Fruit fly (Drosophila melanogaster) whole organism, embryonic: Measurements from ENCODE around the gene CG34183.

Experiments used
- Ada2b ChIP-seq: fragments of 200-800 bp; sonication (Bioruptor generic); IDR thresholded peaks from 2 replicates; pipeline ENCODE4 v1.3.6; 2022; ENCODE audit warnings: missing biosample characterization, missing genetic modification characterization
- Aef1 ChIP-seq: fragments of 200-800 bp; sonication (Bioruptor generic); IDR thresholded peaks from 3 replicates; pipeline ENCODE4 v1.3.6; 2022; ENCODE audit warnings: missing biosample characterization, missing genetic modification characterization
- Antp ChIP-seq: fragments of 200-800 bp; sonication (Bioruptor generic); optimal IDR thresholded peaks from 3 replicates; lab custom pipeline; 2016; ENCODE audit warnings: missing biosample characterization, missing genetic modification characterization
- Atf-2 ChIP-seq: fragments of 200-800 bp; sonication (Bioruptor generic); optimal IDR thresholded peaks from 2 replicates; lab custom pipeline; 2016; ENCODE audit warnings: missing biosample characterization, missing genetic modification characterization
- B-H1 ChIP-seq: fragments of 200-800 bp; sonication (Bioruptor generic); IDR thresholded peaks from 3 replicates; pipeline ENCODE4 v1.3.6; 2022; ENCODE audit warnings: missing biosample characterization, missing genetic modification characterization
- CG10366 ChIP-seq: fragments of 200-800 bp; sonication (Bioruptor generic); IDR thresholded peaks from 2 replicates; pipeline ENCODE4 v1.3.6; 2022; ENCODE audit warnings: missing biosample characterization, missing genetic modification characterization
- CG11504 ChIP-seq: fragments of 200-800 bp; sonication (Bioruptor generic); optimal IDR thresholded peaks from 3 replicates; lab custom pipeline; 2019; ENCODE audit warnings: missing biosample characterization, mild to moderate bottlenecking, missing genetic modification characterization, moderate library complexity
- CG12299 ChIP-seq: fragments of 200-800 bp; sonication (Bioruptor generic); optimal IDR thresholded peaks from 2 replicates; lab custom pipeline; 2018; ENCODE audit warnings: missing biosample characterization, mild to moderate bottlenecking, missing genetic modification characterization
- CG12659 ChIP-seq: fragments of 200-800 bp; sonication (Bioruptor generic); optimal IDR thresholded peaks from 3 replicates; lab custom pipeline; 2017; ENCODE audit warnings: mild to moderate bottlenecking, missing biosample characterization, missing genetic modification reagents, missing genetic modification characterization
- CG13287 ChIP-seq: fragments of 200-800 bp; sonication (Bioruptor generic); IDR thresholded peaks from 2 replicates; pipeline ENCODE4 v1.3.6; 2022; ENCODE audit warnings: missing biosample characterization, missing genetic modification characterization; ENCODE audit not compliant: partially characterized antibody
- CG14860 ChIP-seq: fragments of 200-800 bp; sonication (Bioruptor generic); IDR thresholded peaks from 3 replicates; pipeline ENCODE4 v1.3.6; 2022; ENCODE audit warnings: missing biosample characterization, missing genetic modification characterization; ENCODE audit not compliant: partially characterized antibody
- CG15073 ChIP-seq: fragments of 200-800 bp; sonication (Bioruptor generic); optimal IDR thresholded peaks from 2 replicates; lab custom pipeline; 2016; ENCODE audit warnings: missing biosample characterization, missing genetic modification characterization
- CG4424 ChIP-seq: fragments of 200-800 bp; sonication (Bioruptor generic); optimal IDR thresholded peaks from 3 replicates; lab custom pipeline; 2016; ENCODE audit warnings: missing biosample characterization, missing genetic modification characterization
- CG4707 ChIP-seq: fragments of 200-800 bp; sonication (Bioruptor generic); optimal IDR thresholded peaks from 2 replicates; lab custom pipeline; 2018; ENCODE audit warnings: missing biosample characterization, mild to moderate bottlenecking, missing genetic modification characterization, moderate library complexity
- CG4820 ChIP-seq: fragments of 200-800 bp; sonication (Bioruptor generic); optimal IDR thresholded peaks from 3 replicates; lab custom pipeline; 2016; ENCODE audit warnings: missing biosample characterization, missing genetic modification characterization
- CG6654 ChIP-seq: fragments of 200-800 bp; sonication (Bioruptor generic); optimal IDR thresholded peaks from 2 replicates; lab custom pipeline; 2017; ENCODE audit warnings: missing biosample characterization, mild to moderate bottlenecking, missing genetic modification characterization
- CG6765 ChIP-seq: fragments of 200-800 bp; sonication (Bioruptor generic); optimal IDR thresholded peaks from 3 replicates; lab custom pipeline; 2017; ENCODE audit warnings: missing biosample characterization, mild to moderate bottlenecking, missing genetic modification characterization
- CG7745 ChIP-seq: fragments of 200-800 bp; sonication (Bioruptor generic); optimal IDR thresholded peaks from 2 replicates; lab custom pipeline; 2018; ENCODE audit warnings: missing biosample characterization, mild to moderate bottlenecking, missing genetic modification characterization, moderate library complexity
- CG8924 ChIP-seq: fragments of 200-800 bp; optimal IDR thresholded peaks from 3 replicates; lab custom pipeline; 2019; ENCODE audit warnings: missing biosample characterization, mild to moderate bottlenecking, missing genetic modification characterization, moderate library complexity
- CG9609 ChIP-seq: fragments of 200-800 bp; sonication (Bioruptor generic); optimal IDR thresholded peaks from 3 replicates; lab custom pipeline; 2016; ENCODE audit warnings: missing biosample characterization, missing genetic modification characterization
- CG9817 ChIP-seq: fragments of 200-800 bp; sonication (Bioruptor generic); optimal IDR thresholded peaks from 2 replicates; lab custom pipeline; 2018; ENCODE audit warnings: missing biosample characterization, mild to moderate bottlenecking, missing genetic modification characterization, moderate library complexity
- CG9876 ChIP-seq: fragments of 200-800 bp; sonication (Bioruptor generic); optimal IDR thresholded peaks from 2 replicates; lab custom pipeline; 2016; ENCODE audit warnings: missing biosample characterization, missing genetic modification characterization
- Dbx ChIP-seq: fragments of 200-800 bp; sonication (Bioruptor generic); IDR thresholded peaks from 3 replicates; pipeline ENCODE4 v1.3.6; 2022; ENCODE audit warnings: missing biosample characterization, missing genetic modification characterization
- Dip3 ChIP-seq: fragments of 200-800 bp; sonication (Bioruptor generic); optimal IDR thresholded peaks from 3 replicates; lab custom pipeline; 2016; ENCODE audit warnings: missing biosample characterization, missing genetic modification characterization
- Dll ChIP-seq: fragments of 200-800 bp; sonication (Bioruptor generic); IDR thresholded peaks from 4 replicates; pipeline ENCODE4 v1.3.6; 2022; ENCODE audit warnings: missing biosample characterization, missing genetic modification characterization; ENCODE audit not compliant: partially characterized antibody
- Eip74EF ChIP-seq, 2 experiments: fragments of 200-800 bp in 1 of 2; fragments of >200 bp in 1 of 2; sonication (Bioruptor generic) in 1 of 2; optimal IDR thresholded peaks; 2 replicates each; lab custom pipeline; 2017 to 2019; ENCODE audit warnings: missing biosample characterization in 2 of 2, missing genetic modification characterization in 2 of 2, mild to moderate bottlenecking in 1 of 2, moderate library complexity in 1 of 2
- GATAe ChIP-seq: fragments of 200-800 bp; sonication (Bioruptor generic); conservative IDR thresholded peaks from 2 replicates; pipeline ENCODE4 v1.3.6; 2022; ENCODE audit warnings: missing biosample characterization, missing genetic modification characterization
- HLH3B ChIP-seq: fragments of 200-800 bp; sonication (Bioruptor generic); IDR thresholded peaks from 2 replicates; pipeline ENCODE4 v1.3.6; 2022; ENCODE audit warnings: missing biosample characterization, missing genetic modification characterization
- HLH4C ChIP-seq: fragments of 200-800 bp; sonication (Bioruptor generic); IDR thresholded peaks from 3 replicates; pipeline ENCODE4 v1.3.6; 2022; ENCODE audit warnings: missing biosample characterization, missing genetic modification characterization; ENCODE audit not compliant: partially characterized antibody
- Kr ChIP-seq: fragments of 200-800 bp; sonication (Bioruptor generic); optimal IDR thresholded peaks from 2 replicates; lab custom pipeline; 2017; ENCODE audit warnings: missing biosample characterization, mild to moderate bottlenecking, missing genetic modification characterization
- Mad ChIP-seq: fragments of 200-800 bp; sonication (Bioruptor generic); optimal IDR thresholded peaks from 2 replicates; lab custom pipeline; 2016; ENCODE audit warnings: missing biosample characterization, missing genetic modification characterization
- NC2β ChIP-seq: fragments of 200-800 bp; sonication (Bioruptor generic); optimal IDR thresholded peaks from 2 replicates; lab custom pipeline; 2016; ENCODE audit warnings: missing biosample characterization, missing genetic modification characterization
- Optix ChIP-seq: fragments of 200-800 bp; sonication (Bioruptor generic); IDR thresholded peaks from 3 replicates; pipeline ENCODE4 v1.3.6; 2022; ENCODE audit warnings: missing biosample characterization, missing genetic modification characterization
- Ssrp ChIP-seq: fragments of 200-800 bp; sonication (Bioruptor generic); optimal IDR thresholded peaks from 2 replicates; lab custom pipeline; 2018; ENCODE audit warnings: missing biosample characterization, mild to moderate bottlenecking, missing genetic modification characterization, moderate library complexity
- ab ChIP-seq: fragments of 200-800 bp; sonication (Bioruptor generic); optimal IDR thresholded peaks from 2 replicates; lab custom pipeline; 2016; ENCODE audit warnings: missing biosample characterization, missing genetic modification characterization
- bowl ChIP-seq: fragments of 200-800 bp; sonication (Bioruptor generic); IDR thresholded peaks from 2 replicates; pipeline ENCODE4 v1.3.6; 2022; ENCODE audit warnings: missing biosample characterization, missing genetic modification characterization
- bsh ChIP-seq, 2 experiments: fragments of 200-800 bp; sonication (Bioruptor generic); optimal IDR thresholded peaks; 2 replicates each; lab custom pipeline; 2017 to 2018; ENCODE audit warnings: mild to moderate bottlenecking in 2 of 2, missing biosample characterization in 2 of 2, missing genetic modification characterization in 2 of 2, moderate library complexity in 1 of 2
- dimm ChIP-seq: fragments of 200-800 bp; sonication (Bioruptor generic); IDR thresholded peaks from 2 replicates; pipeline ENCODE4 v1.3.6; 2022; ENCODE audit warnings: missing biosample characterization, missing genetic modification characterization
- fd102C ChIP-seq: fragments of 200-800 bp; sonication (Bioruptor generic); optimal IDR thresholded peaks from 2 replicates; lab custom pipeline; 2018; ENCODE audit warnings: missing biosample characterization, mild to moderate bottlenecking, missing genetic modification characterization, moderate library complexity
- fru ChIP-seq: fragments of >200 bp; optimal IDR thresholded peaks from 2 replicates; lab custom pipeline; 2017
- gcm2 ChIP-seq: fragments of 200-800 bp; sonication (Bioruptor generic); optimal IDR thresholded peaks from 2 replicates; lab custom pipeline; 2016; ENCODE audit warnings: missing biosample characterization, missing genetic modification characterization
- nerfin-2 ChIP-seq: fragments of 200-800 bp; sonication (Bioruptor generic); IDR thresholded peaks from 2 replicates; pipeline ENCODE4 v1.3.6; 2022; ENCODE audit warnings: missing biosample characterization, missing genetic modification characterization; ENCODE audit not compliant: partially characterized antibody
- peb ChIP-seq: fragments of 200-800 bp; sonication (Bioruptor generic); IDR thresholded peaks from 2 replicates; pipeline ENCODE4 v1.3.6; 2022; ENCODE audit warnings: missing biosample characterization, missing genetic modification characterization
- phol ChIP-seq: fragments of 200-800 bp; sonication (Bioruptor generic); optimal IDR thresholded peaks from 3 replicates; lab custom pipeline; 2018; ENCODE audit warnings: missing biosample characterization, mild to moderate bottlenecking, missing genetic modification characterization, moderate library complexity
- pzg ChIP-seq: fragments of 200-800 bp; sonication (Bioruptor generic); optimal IDR thresholded peaks from 3 replicates; lab custom pipeline; 2018; ENCODE audit warnings: missing biosample characterization, mild to moderate bottlenecking, missing genetic modification characterization, moderate library complexity
- run ChIP-seq: fragments of 200-800 bp; sonication (Bioruptor generic); optimal IDR thresholded peaks from 3 replicates; lab custom pipeline; 2018; ENCODE audit warnings: missing biosample characterization, mild to moderate bottlenecking, missing genetic modification characterization
- sc ChIP-seq, 3 experiments: fragments of >200 bp in 2 of 3; fragments of 200-800 bp in 1 of 3; sonication (Bioruptor generic) in 1 of 3; optimal IDR thresholded peaks; 2 replicates in 2 of 3; 3 replicates in 1 of 3; lab custom pipeline; 2017; ENCODE audit warnings: mild to moderate bottlenecking in 1 of 3, missing biosample characterization in 1 of 3, missing genetic modification characterization in 1 of 3, missing genetic modification reagents in 1 of 3
- schlank ChIP-seq: fragments of 200-800 bp; sonication (Bioruptor generic); optimal IDR thresholded peaks from 2 replicates; lab custom pipeline; 2018; ENCODE audit warnings: missing biosample characterization, mild to moderate bottlenecking, missing genetic modification characterization
- sd ChIP-seq: fragments of 200-800 bp; sonication (Bioruptor generic); optimal IDR thresholded peaks from 3 replicates; lab custom pipeline; 2018; ENCODE audit warnings: missing biosample characterization, mild to moderate bottlenecking, missing genetic modification characterization, moderate library complexity
- tin ChIP-seq: fragments of 200-800 bp; sonication (Bioruptor generic); optimal IDR thresholded peaks from 3 replicates; lab custom pipeline; 2016; ENCODE audit warnings: missing biosample characterization, missing genetic modification characterization
- zen ChIP-seq: fragments of 200-800 bp; sonication (Bioruptor generic); optimal IDR thresholded peaks from 3 replicates; lab custom pipeline; 2018; ENCODE audit warnings: missing biosample characterization, mild to moderate bottlenecking, missing genetic modification characterization, moderate library complexity

Gene CG34183

DNA sequence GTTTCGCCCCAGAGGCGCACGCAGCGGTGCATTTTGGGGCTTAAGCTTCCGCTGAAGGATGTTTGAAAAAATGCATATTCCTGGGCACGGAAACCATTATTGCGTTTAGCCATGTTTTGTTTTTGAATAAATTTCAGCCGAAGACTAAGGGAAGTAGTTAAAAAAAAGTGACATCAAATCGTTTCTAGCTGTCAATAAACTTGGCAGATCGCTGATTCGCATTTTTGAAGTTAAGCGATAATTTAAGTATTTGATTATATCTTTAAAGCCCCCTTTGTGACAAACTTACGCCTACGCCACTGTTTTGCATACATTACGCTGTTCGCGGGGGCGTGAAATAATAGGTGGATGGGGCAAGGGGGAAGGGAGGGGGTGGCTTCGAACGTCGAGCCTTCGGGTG is 26.2 kb downstream of the CG34183 start (continued):
- no peak for TF ChIP-seq CG4820 (GFP tag; lab: Kevin White, UChicago)
- no peak for TF ChIP-seq schlank (tag; lab: Kevin White, UChicago)
- peak; percentile 38 for TF ChIP-seq CG12659
- no peak for TF ChIP-seq HLH4C (GFP tag; lab: Robert Waterston, UW)
- no peak for TF ChIP-seq CG7745 (tag; lab: Kevin White, UChicago)
- no peak for TF ChIP-seq CG10366 (GFP tag; lab: Robert Waterston, UW)
- no peak for TF ChIP-seq CG9609 (GFP tag; lab: Kevin White, UChicago)
- TF ChIP-seq Dll (GFP tag; lab: Robert Waterston, UW) = no peak
- TF ChIP-seq GATAe = no peak
- TF ChIP-seq dimm (GFP tag; lab: Robert Waterston, UW) = no peak
- no peak for TF ChIP-seq Mad (GFP tag; lab: Kevin White, UChicago)
- TF ChIP-seq fd102C (GFP tag; lab: Kevin White, UChicago) = no peak
- TF ChIP-seq gcm2 = no peak
- no peak for TF ChIP-seq NC2β (GFP tag; lab: Kevin White, UChicago)
- TF ChIP-seq peb (GFP tag; lab: Robert Waterston, UW) = no peak
- TF ChIP-seq CG9817 (tag; lab: Kevin White, UChicago) = no peak
- no peak for TF ChIP-seq Ssrp (tag; lab: Kevin White, UChicago)
- TF ChIP-seq run (tag; lab: Kevin White, UChicago) = no peak
- TF ChIP-seq Atf-2 (GFP tag; lab: Kevin White, UChicago) = no peak
- TF ChIP-seq Aef1 = 0 out of 3 replicates have a peak, but pooled peaks have one; percentile 15
- TF ChIP-seq nerfin-2 (GFP tag; lab: Robert Waterston, UW) = no peak
- TF ChIP-seq phol (tag; lab: Kevin White, UChicago) = no peak
- TF ChIP-seq CG6765 (GFP tag; lab: Kevin White, UChicago) = peak; percentile 25
- no peak for TF ChIP-seq CG12299 (tag; lab: Kevin White, UChicago)
- no peak for TF ChIP-seq CG4707
- no peak for TF ChIP-seq Dip3
- peak; percentile 16 for TF ChIP-seq CG8924 (tag; lab: Kevin White, UChicago)
- no peak for TF ChIP-seq CG9876 (GFP tag; lab: Kevin White, UChicago)
- no peak for TF ChIP-seq Ada2b (GFP tag; lab: Robert Waterston, UW)
- TF ChIP-seq Dbx (GFP tag; lab: Robert Waterston, UW) = no peak
- no peak for TF ChIP-seq sd (tag; lab: Kevin White, UChicago)
- TF ChIP-seq CG14860 (GFP tag; lab: Robert Waterston, UW) = no peak
- no peak for TF ChIP-seq zen
- no peak for TF ChIP-seq bsh (GFP tag; optimal IDR thresholded peaks at IDR 0.05; lab: Kevin White, UChicago)
- TF ChIP-seq B-H1 (GFP tag; lab: Robert Waterston, UW) = no peak
- TF ChIP-seq tin (GFP tag; lab: Kevin White, UChicago) = no peak
- no peak for TF ChIP-seq HLH3B (GFP tag; lab: Robert Waterston, UW)
- no peak for TF ChIP-seq bowl (GFP tag; lab: Robert Waterston, UW)
- TF ChIP-seq CG15073 = no peak
- TF ChIP-seq CG13287 (GFP tag; lab: Robert Waterston, UW) = no peak
- no peak for TF ChIP-seq CG4424 (GFP tag; lab: Kevin White, UChicago)
- no peak for TF ChIP-seq CG6654 (GFP tag; lab: Kevin White, UChicago)
- TF ChIP-seq Eip74EF (GFP tag; optimal IDR thresholded peaks at IDR 0.05; lab: Kevin White, UChicago) = no peak
- peak; percentile 58 for TF ChIP-seq CG11504 (tag; lab: Kevin White, UChicago)
- TF ChIP-seq Kr (GFP tag; lab: Kevin White, UChicago) = no peak
- no peak for TF ChIP-seq pzg (GFP tag; lab: Kevin White, UChicago)
- TF ChIP-seq sc (optimal IDR thresholded peaks at IDR 0.05; lab: Kevin White, UChicago) = no peak
- no peak for TF ChIP-seq sc (GFP tag; optimal IDR thresholded peaks at IDR 0.05; lab: Kevin White, UChicago)
- no peak for TF ChIP-seq ab (GFP tag; lab: Kevin White, UChicago)
- TF ChIP-seq Optix = no peak
- TF ChIP-seq fru (lab: Kevin White, UChicago) = no peak
- TF ChIP-seq Antp (GFP tag; lab: Kevin White, UChicago) = no peak
